Fruit fly (Drosophila melanogaster) S2 (cell line): ENCODE measurements around the gene melt.

Experiments
- CG8478 ChIP-seq: fragments of >200 bp; optimal IDR thresholded peaks from 2 replicates; lab custom pipeline; 2018
- CTCF ChIP-seq, 2 experiments: fragments of >200 bp; optimal IDR thresholded peaks; 2 replicates each; lab custom pipeline; 2018

melt gene

DNA sequence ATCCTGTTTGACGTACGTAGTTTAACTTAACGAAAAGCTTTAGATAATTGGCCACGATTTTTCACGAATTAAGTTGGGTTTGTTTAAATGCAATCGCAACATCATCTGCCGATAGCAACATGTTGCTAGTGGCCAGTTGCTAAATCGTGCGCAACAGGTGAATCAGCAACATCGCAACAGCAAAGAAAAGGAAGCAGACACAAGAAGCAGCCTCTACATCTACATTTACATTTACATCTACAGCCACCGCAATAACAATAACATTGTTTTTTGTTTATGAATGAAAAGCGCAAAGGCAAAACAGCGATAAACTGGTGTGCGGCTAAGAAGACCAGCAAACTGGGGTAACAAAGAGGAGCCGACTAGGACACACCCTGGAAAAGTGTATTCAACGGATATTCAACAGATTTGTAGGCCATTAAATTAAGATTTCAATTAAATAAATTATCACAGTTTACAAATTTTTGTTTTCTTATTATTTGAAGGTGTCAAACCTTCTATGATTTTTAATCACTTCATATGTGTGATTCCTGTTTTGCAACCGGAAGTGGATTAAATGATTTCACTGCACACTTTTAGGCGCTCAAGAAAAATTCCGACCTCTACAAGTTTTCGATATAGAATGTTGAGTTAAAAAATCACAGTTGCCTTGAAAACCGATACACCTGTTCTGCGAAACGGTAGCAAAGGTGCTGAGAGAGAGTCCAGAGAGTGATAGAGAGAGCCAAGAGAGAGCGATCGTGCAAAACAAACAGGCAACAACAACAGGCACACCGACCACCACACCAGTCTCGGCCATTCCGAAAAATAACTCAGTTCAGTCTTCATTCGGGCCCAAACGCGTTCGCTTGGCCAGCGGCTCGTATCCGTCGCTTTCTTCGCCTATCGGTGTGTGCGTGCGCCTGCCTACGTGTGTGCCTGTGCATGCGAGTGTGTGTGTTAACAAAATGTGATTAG is at the start of gene melt:
melt (plus strand) TSS at position 818 of the 957 bp plus-strand sequence.
- TF ChIP-seq CTCF (optimal IDR thresholded peaks at IDR 0.05; lab: Kevin White, UChicago) (no peak), CG8478 (lab: Kevin White, UChicago) (no peak)

DNA sequence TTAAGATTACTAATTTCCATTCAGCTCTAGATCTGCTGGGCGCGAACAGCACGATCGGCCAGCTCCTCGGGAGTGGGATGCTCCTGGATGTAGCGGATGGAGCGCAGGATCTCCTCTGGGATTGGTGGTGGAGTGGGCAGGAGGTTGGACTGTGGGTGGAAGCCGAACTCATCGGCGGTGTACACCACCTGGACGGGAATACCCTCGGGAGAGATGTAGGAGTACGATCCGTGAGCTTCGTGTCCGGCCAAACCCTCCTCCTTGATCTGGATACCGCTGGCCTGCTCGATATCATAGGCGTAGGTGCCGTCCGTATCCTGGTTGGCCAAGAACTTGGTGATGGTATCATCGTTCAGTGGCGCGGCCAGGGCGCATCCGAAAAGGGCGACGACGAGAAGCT is 48.2 kb upstream of the melt start:
- TF ChIP-seq CG8478 (lab: Kevin White, UChicago): no peak
- no peak for TF ChIP-seq CTCF (optimal IDR thresholded peaks at IDR 0.05; lab: Kevin White, UChicago)

DNA sequence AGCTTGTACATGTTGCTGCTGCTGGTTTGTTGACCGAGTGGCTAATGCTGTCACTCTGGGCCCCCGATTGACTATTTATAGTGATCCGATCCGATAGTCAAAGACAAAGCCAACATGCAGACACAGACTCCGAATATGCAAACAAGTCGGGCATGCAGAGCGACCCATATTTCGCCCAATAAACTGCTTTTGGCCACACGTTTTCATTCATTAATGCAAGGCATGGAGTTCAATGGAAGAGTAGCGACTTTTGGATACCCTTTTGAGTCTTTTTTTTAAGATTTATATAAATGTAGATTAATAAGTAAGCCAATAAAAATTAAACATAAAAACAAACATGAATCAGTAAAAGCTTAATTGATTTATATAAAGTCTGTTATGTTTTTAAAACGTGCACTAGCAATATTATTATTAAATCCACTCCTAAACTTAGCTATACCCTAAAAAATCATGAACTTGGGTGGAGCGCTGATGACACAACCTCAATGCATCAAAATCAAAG is 47.7 kb upstream of the melt start, which contains the start of gene Cpr65Ea:
Cpr65Ea (minus strand) TSS at position 51 of the 502 bp plus-strand sequence.
- TF ChIP-seq CTCF (optimal IDR thresholded peaks at IDR 0.05; lab: Kevin White, UChicago): no peak
- no peak for TF ChIP-seq CG8478 (lab: Kevin White, UChicago)

DNA sequence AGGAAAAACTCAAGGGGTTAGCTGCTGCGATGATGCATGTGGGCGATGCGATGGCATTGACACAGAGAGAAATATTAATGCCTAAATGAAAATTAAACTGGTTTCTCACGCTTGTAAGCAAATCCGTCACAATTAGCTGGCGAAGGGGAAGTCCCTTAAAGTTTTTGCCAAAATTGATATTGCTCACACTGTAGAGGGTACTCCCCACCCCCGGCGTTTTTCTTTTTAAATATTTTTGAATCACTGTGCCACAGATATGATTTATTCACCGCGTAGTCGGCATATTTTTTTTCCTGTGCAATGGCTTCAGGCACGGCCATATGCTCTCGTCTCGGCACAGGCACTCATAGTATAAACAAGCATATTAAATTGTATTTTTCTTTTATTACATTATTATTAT is 47.0 kb upstream of the melt start:
- no peak for TF ChIP-seq CG8478 (lab: Kevin White, UChicago)
- TF ChIP-seq CTCF (optimal IDR thresholded peaks at IDR 0.05; lab: Kevin White, UChicago): no peak

DNA sequence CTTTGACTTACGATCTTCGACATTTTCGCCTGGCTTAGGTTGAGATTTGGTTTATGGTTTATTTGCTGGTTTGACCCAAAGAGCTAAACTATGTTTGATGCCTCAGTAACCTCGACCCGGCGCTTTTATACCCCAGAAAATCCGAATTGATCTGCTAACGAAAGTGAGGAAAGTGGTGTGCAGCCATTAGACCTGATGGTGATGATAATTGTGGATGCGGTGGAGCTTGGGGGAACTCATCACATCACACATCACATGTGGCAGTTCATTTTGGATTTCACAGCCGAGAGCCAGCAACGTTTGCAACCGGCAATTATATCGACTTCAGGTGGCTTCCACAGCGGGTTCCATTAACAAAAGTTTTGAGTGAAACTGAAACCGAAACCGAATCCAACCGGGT is 45.6 kb upstream of the melt start, which contains the start of gene Cpr65Eb:
Cpr65Eb (minus strand) TSS at position 101 of the 400 bp plus-strand sequence.
- TF ChIP-seq CTCF (optimal IDR thresholded peaks at IDR 0.05; lab: Kevin White, UChicago) (no peak), CG8478 (lab: Kevin White, UChicago) (no peak)

DNA sequence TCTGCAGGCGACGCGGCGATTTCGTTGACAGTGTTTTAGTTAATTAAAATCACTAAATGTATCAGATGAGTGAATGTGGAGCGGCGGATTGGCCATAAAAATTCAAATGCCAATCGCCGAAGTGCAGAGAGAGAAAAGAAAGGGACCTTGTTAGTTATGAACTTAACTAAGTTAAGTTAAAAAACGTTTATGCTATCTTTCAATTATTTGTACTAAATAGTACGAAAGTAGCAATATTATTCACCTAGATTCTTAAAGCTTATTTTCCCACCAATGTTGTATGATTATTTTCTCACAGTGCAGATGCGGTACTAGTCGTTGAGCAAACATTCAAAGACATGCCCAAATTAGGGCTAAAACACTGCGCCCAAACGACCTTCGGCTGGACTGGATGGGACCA is 43.6 kb upstream of the melt start:
- TF ChIP-seq CG8478 (lab: Kevin White, UChicago) (no peak), CTCF (optimal IDR thresholded peaks at IDR 0.05; lab: Kevin White, UChicago) (no peak)

DNA sequence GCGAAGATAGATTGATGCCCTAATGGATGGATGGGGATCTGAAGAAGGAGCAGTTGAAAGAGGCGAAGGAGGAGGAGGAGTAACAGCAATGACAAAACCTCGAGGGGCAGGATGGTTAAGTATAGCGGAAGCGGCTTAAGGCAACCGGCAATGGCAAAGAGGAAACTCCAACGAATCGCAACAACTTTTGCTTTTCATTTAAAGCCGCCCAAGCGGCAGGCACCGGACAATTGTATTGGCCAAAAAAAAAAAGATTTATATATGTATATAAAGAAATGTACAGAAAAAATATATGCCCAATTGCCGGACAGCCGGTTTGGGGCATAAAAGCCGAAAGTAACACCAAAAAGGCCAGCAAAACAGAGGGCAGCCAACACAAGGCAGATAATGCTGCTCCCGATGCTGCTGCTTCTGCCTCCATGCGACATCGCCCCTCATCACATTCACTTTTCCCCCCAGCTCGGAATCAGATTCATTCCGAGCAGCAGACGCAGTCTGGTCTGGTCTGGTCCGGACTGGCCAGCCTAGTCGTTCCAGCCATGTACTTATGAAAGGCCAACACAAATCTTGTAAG is 42.9 kb upstream of the melt start:
- no peak for TF ChIP-seq CTCF (optimal IDR thresholded peaks at IDR 0.05; lab: Kevin White, UChicago)

DNA sequence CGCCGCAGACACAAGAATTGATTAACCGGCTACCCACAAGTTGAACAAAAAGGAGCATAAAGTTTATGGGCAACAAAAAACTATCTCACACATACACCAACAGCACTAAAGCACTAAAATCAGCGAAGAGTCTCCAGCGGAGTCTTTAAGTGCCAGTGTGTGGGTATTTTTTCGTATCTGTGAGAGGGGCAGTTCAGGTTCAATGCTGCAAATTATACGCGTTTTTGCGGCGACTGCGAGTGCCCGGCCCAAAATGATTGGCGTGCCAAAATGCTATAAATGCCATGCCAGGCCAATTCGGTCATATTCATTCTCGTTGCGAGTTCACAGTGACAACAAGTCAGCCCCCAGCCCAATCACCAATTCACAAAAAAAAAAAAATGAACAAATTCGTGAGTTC is 41.4 kb upstream of the melt start, which contains the start of gene Cpr65Ec:
Cpr65Ec (plus strand) TSS at position 301 of the 400 bp plus-strand sequence.
- TF ChIP-seq CG8478 (lab: Kevin White, UChicago) (no peak), CTCF (optimal IDR thresholded peaks at IDR 0.05; lab: Kevin White, UChicago) (no peak)

DNA sequence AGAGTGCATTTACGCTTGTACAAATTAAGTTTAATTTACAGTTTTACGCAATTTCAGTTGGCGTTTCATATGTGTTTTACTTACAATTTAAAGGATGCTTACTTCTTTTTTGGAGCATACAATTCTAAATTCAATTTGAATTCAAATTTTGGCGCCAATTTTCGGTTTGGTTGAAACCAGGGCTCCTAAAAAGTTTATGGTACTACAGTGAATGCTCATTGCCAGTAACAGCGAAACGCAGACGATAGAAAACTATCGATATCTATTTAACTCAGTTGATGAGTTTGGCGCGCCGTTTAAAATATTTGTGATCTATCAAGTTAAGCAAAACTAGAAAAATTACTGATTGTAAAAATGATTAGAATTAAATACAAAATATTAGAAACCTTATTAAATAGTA is 40.3 kb upstream of the melt start:
- TF ChIP-seq CTCF (optimal IDR thresholded peaks at IDR 0.05; lab: Kevin White, UChicago) (no peak), CG8478 (lab: Kevin White, UChicago) (no peak)

DNA sequence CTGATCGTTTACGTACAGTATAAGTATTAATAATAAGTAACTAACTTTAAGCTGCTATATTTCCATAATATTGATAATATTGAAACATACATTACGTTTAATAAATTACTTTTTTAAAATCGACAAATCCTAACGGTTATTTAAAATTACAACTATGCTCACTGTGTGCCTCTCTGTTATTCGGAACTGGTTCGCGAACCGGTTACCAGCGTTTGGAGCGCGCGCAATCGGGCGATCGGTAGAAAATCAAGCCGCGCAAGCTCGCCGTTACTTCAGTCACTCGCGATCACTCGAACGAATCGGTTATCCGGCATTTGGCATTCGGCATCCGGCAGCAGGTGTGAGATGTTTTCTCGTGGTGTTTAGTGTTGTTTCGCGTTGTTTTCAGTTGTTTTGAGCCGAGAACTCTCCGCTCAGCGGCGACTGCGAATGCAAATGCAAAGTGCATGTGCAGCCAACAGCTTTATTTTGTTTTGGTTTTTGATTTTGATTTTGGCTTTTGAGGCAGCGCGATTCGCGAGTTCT is 39.7 kb upstream of the melt start, which contains the start of gene form3:
form3 (plus strand) TSS at position 271 of the 525 bp plus-strand sequence.
- no peak for TF ChIP-seq CG8478 (lab: Kevin White, UChicago)
- TF ChIP-seq CTCF (optimal IDR thresholded peaks at IDR 0.05; lab: Kevin White, UChicago): no peak

DNA sequence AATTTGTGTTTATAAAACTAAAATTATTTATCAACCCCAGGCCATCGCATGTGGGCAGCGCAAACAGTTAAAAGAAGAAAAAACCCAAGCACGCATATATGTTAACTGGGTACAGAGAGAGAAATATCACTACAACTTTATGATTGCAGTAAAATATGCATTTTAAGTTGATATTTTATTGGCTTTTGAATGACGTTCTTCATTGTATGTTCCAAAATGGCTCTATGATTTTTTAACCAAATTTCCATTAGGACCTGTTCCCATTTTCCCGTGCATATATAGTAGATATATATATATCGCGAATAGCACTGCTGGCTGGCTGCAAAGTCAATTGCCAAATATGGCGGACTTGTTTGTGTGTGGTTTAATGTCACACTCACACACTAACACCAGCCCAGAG is 37.8 kb upstream of the melt start:
- no peak for TF ChIP-seq CTCF (optimal IDR thresholded peaks at IDR 0.05; lab: Kevin White, UChicago)
- TF ChIP-seq CG8478 (lab: Kevin White, UChicago): no peak

DNA sequence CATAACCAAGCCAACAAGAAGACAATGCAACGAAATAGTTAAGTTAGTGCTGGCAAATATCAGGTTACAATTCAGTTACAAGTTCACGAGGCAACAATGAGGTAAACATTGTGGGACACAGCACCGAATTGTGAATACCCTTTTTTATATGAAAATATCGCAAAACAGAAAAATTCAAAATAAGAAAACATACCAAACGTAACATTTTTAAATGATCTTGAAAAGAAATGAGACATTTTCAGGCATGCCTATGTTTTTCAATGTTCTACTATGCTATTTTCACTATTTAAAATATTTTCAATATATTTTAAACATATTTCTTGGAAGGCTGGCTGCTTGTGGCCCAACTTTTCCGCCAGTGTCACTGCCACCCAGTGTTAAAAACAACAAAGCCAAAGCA is 30.4 kb upstream of the melt start:
- TF ChIP-seq CTCF (optimal IDR thresholded peaks at IDR 0.05; lab: Kevin White, UChicago): no peak
- TF ChIP-seq CG8478 (lab: Kevin White, UChicago): no peak

DNA sequence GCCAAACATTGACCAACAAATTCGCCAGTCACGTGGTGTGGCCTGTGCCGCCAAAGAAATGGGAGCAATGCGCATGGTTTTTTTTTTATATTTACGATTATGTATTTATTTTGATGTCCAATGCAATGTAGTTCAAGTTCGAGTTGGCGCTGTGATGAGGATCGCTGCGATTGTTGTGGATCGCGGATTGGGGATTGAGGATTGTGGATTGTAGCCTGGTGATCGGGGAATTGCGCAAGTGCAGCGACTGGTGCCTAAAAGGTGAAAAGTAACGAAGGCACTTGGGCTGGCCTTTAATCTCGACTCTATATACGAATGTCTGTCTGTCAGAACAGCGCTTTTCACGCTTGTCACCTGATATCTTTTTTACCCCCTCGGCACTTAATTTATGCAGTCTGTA is 29.8 kb upstream of the melt start:
- TF ChIP-seq CTCF (optimal IDR thresholded peaks at IDR 0.05; lab: Kevin White, UChicago) (no peak), CG8478 (lab: Kevin White, UChicago) (no peak)

DNA sequence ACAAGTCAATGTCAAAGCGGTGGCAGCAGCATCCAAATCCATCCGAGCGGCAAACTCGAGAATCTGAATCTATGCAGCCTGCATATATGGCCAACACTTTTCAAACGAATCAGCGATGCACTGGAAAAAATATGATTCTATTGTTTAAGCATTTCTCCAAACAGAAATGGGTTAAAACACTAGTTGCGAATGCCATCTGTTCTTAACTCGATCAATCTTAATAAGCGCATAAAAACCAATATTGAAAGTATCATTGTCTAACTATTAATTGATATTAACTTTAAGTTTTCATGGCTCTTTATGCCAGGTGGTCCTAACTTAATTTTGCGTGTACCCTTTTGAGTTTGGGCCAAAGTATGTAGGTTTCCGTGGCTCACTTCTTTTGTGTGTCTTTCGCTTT is 28.6 kb upstream of the melt start:
- no peak for TF ChIP-seq CTCF (optimal IDR thresholded peaks at IDR 0.05; lab: Kevin White, UChicago)
- TF ChIP-seq CG8478 (lab: Kevin White, UChicago): no peak

DNA sequence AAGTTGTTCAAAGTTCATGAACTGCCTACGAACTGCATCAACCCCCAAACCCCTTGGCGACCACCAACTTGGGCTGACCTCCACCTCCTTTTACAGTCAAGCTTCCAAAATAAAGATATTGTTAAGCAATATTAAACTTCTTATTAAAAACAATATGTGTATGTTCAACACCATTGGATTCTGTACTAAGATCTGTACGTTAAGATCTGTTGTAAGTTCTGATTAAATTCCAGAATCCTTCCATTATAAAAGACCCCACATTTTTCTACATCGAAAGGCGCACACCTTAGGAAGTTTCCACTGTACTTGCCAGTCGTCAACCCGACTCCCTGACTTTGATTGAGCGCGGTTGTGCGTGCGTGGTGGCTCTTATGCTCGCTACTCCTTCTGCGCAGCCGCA is 21.3 kb upstream of the melt start:
- TF ChIP-seq CG8478 (lab: Kevin White, UChicago): no peak
- TF ChIP-seq CTCF (optimal IDR thresholded peaks at IDR 0.05; lab: Kevin White, UChicago): no peak
